Worm (Caenorhabditis elegans) whole organism, L3 larva: ENCODE results near the gene F44F4.15.

ENCODE experiments used
- ama-1 ChIP-seq: fragments of 150-350 bp; optimal IDR thresholded peaks from 2 replicates; lab custom pipeline; 2018
- lsy-12 ChIP-seq: sonication (generic microtip); optimal IDR thresholded peaks from 2 replicates; lab custom pipeline; 2016; ENCODE audit warnings: mild to moderate bottlenecking, missing genetic modification characterization, missing compliant biosample characterization
- pha-4 ChIP-seq: fragments of 150-350 bp; optimal IDR thresholded peaks from 2 replicates; lab custom pipeline; 2014; ENCODE audit warnings: missing biosample characterization, missing genetic modification reagents, missing genetic modification characterization
- sea-2 ChIP-seq: fragments of 150-350 bp; sonication (generic microtip); optimal IDR thresholded peaks from 4 replicates; lab custom pipeline; 2014; ENCODE audit warnings: missing biosample characterization, missing genetic modification reagents, missing genetic modification characterization
- skn-1 ChIP-seq: fragments of 150-350 bp; optimal IDR thresholded peaks from 2 replicates; lab custom pipeline; 2014; ENCODE audit warnings: missing biosample characterization, missing genetic modification characterization
- ztf-11 ChIP-seq: fragments of 150-350 bp; optimal IDR thresholded peaks from 2 replicates; lab custom pipeline; 2014; ENCODE audit warnings: missing biosample characterization, missing genetic modification characterization

DNA sequence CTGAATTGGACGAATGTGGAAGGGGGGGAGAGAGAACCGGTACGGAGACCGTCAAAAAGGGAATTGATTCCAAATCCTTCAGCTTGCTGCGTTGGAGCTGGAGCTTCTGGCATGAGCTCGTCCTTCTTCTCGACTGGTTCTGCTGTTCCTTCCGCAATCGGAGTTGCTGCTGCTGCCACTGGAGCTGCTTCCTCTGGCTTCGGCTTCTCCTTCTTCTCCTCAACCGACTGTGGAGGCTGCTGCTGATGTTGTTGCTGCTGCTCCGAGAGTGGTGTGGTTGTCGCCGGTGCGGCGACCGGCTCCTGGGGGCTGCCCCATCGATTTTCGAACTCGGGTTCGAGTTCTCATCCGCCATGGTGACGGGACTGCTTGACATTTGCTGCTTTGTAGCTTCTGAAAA, 20.3 kb downstream of the F44F4.15 start, which contains the start of gene R03D7.2:
- no peak for TF ChIP-seq ztf-11 (tag; lab: Kevin White, UChicago)
- no peak for TF ChIP-seq ama-1 (lab: Kevin White, UChicago)
- TF ChIP-seq lsy-12 (tag; lab: Kevin White, UChicago): no peak
- TF ChIP-seq skn-1: no peak
- no peak for TF ChIP-seq sea-2 (GFP tag; lab: Kevin White, UChicago)
- no peak for TF ChIP-seq pha-4 (tag; lab: Kevin White, UChicago)
